Fruit fly (Drosophila melanogaster): Measurements from ENCODE around the gene schlank.

DNA sequence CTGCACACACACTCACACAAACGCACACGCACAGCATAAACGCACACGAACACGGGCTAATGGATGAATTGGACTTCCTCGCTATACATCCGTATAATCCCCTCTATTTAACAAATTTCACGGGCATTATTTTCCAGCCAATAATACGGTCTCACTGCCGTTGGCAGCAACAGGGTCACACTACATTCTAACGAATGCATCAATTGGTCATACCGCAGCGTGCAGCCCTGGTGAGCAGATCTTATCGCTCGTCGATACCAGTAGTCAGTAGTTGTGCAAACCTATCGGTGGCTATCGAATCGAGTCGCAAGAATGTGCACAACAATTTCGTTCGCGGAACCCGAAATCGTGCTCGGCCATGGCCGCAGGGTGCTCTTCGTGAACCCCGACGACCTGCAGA, 20.8 kb upstream of the schlank start, which contains the start of the genes Top3beta and wuho:
- TF ChIP-seq CTCF (optimal IDR thresholded peaks at IDR 0.05) (peak; percentile 46 to 48), CG8478 (optimal IDR thresholded peaks at IDR 0.05) (no peak)

All from S2 (cell line).